Worm (Caenorhabditis elegans): ENCODE data around the gene sre-56.

The sre-56 gene

ce11 chrII:12332624-12333023, 8.4 kb downstream of the sre-56 start, which contains the start of gene sre-54:
sre-54 (plus strand) TSS chrII:12332924.
- TF ChIP-seq ttx-3 (tag; optimal IDR thresholded peaks at IDR 0.05) (no peak), rnt-1 (tag; optimal IDR thresholded peaks at IDR 0.05) (no peak), ceh-22 (tag; optimal IDR thresholded peaks at IDR 0.05) (no peak), hlh-30 (tag; optimal IDR thresholded peaks at IDR 0.05; ENCODE audit: insufficient read depth) (no peak), dmd-4 (tag; optimal IDR thresholded peaks at IDR 0.05; ENCODE audit: borderline replicate concordance) (no peak), nfya-1 (tag; optimal IDR thresholded peaks at IDR 0.05) (no peak), lin-11 (tag; optimal IDR thresholded peaks at IDR 0.05) (no peak), ztf-16 (tag; optimal IDR thresholded peaks at IDR 0.05) (no peak), gmeb-2 (tag; optimal IDR thresholded peaks at IDR 0.05) (no peak), ceh-31 (tag; optimal IDR thresholded peaks at IDR 0.05) (no peak)

ce11 chrII:12335430-12335829, 11.2 kb downstream of the sre-56 start, which contains the start of gene sre-52:
sre-52 (plus strand) TSS chrII:12335730.
- TF ChIP-seq elt-2 (tag; optimal IDR thresholded peaks at IDR 0.05) (no peak), eyg-1 (tag; optimal IDR thresholded peaks at IDR 0.05) (no peak), F13H6.1 (tag; optimal IDR thresholded peaks at IDR 0.05) (no peak), dmd-4 (tag; optimal IDR thresholded peaks at IDR 0.05; ENCODE audit: borderline replicate concordance) (no peak), ceh-45 (GFP tag; IDR thresholded peaks at IDR 0.05) (no peak)

- TF ChIP-seq Y22D7AL.16 (tag; optimal IDR thresholded peaks at IDR 0.05) (no peak), lim-6 (tag; optimal IDR thresholded peaks at IDR 0.05) (no peak), hlh-30 (tag; optimal IDR thresholded peaks at IDR 0.05; ENCODE audit: insufficient read depth) (peak; percentile 85), unc-42 (tag; optimal IDR thresholded peaks at IDR 0.05) (peak; percentile 86), madf-2 (tag; optimal IDR thresholded peaks at IDR 0.05) (peak; percentile 21), ref-2 (tag; optimal IDR thresholded peaks at IDR 0.05) (peak; percentile 53), tbx-2 (tag; optimal IDR thresholded peaks at IDR 0.05) (peak; percentile 58), elt-2 (tag; optimal IDR thresholded peaks at IDR 0.05) (peak; percentile 12), nfya-1 (tag; optimal IDR thresholded peaks at IDR 0.05) (peak; percentile 100), K02D7.2 (tag; optimal IDR thresholded peaks at IDR 0.05) (no peak), sox-4 (tag; optimal IDR thresholded peaks at IDR 0.05) (no peak), rnt-1 (tag; optimal IDR thresholded peaks at IDR 0.05) (peak; percentile 7), ceh-18 (tag; optimal IDR thresholded peaks at IDR 0.05) (peak; percentile 2), ceh-48 (tag; optimal IDR thresholded peaks at IDR 0.05) (peak; percentile 11), ceh-30 (tag; optimal IDR thresholded peaks at IDR 0.05) (no peak), lin-11 (tag; optimal IDR thresholded peaks at IDR 0.05) (no peak), ceh-6 (GFP tag; optimal IDR thresholded peaks at IDR 0.05) (no peak), C08G9.2 (tag; optimal IDR thresholded peaks at IDR 0.05) (no peak), odd-2 (tag; optimal IDR thresholded peaks at IDR 0.05) (no peak), eyg-1 (tag; optimal IDR thresholded peaks at IDR 0.05) (peak; percentile 1), unc-55 (GFP tag; optimal IDR thresholded peaks at IDR 0.05) (peak; percentile 28), ceh-34 (tag; optimal IDR thresholded peaks at IDR 0.05) (peak; percentile 30), pros-1 (tag; optimal IDR thresholded peaks at IDR 0.05) (peak; percentile 12), ceh-31 (tag; optimal IDR thresholded peaks at IDR 0.05) (peak; percentile 55)
These were observed 14.9 kb downstream of the sre-56 start for ce11 chrII:12339152-12339551.

- TF ChIP-seq odd-2 (tag; optimal IDR thresholded peaks at IDR 0.05) (no peak), ets-4 (tag; optimal IDR thresholded peaks at IDR 0.05) (no peak), pax-1 (tag; optimal IDR thresholded peaks at IDR 0.05) (no peak), hlh-6 (tag; optimal IDR thresholded peaks at IDR 0.05) (no peak), ceh-2 (tag; optimal IDR thresholded peaks at IDR 0.05) (no peak), pha-2 (tag; optimal IDR thresholded peaks at IDR 0.05) (no peak), fax-1 (tag; optimal IDR thresholded peaks at IDR 0.05) (no peak), ceh-22 (tag; optimal IDR thresholded peaks at IDR 0.05) (no peak), tbx-2 (tag; optimal IDR thresholded peaks at IDR 0.05) (no peak)
These were observed 15.4 kb downstream of the sre-56 start, which contains the start of gene sop-2 for ce11 chrII:12339644-12340043. sop-2 (plus strand) TSS chrII:12339944.

All from whole organism, late embryonic.